Worm (Caenorhabditis elegans): ENCODE data around the gene F52E4.5.

ce11 chrX:3057656-3058055 is 29.5 kb downstream of the F52E4.5 start:
- TF ChIP-seq nfya-1 (tag; optimal IDR thresholded peaks at IDR 0.05), result no peak
- no peak for TF ChIP-seq ceh-31 (tag; optimal IDR thresholded peaks at IDR 0.05)
